Fruit fly (Drosophila melanogaster) whole organism, embryonic: ENCODE results near the gene sima.

Source experiments
- B-H1 ChIP-seq: fragments of 200-800 bp; sonication (Bioruptor generic); IDR thresholded peaks from 3 replicates; pipeline ENCODE4 v1.3.6; 2022; ENCODE audit warnings: missing biosample characterization, missing genetic modification characterization
- BEAF-32 ChIP-seq: fragments of 200-800 bp; sonication (Bioruptor generic); optimal IDR thresholded peaks from 3 replicates; lab custom pipeline; 2017; ENCODE audit warnings: missing biosample characterization, missing genetic modification characterization, mild to moderate bottlenecking, moderate library complexity, missing genetic modification reagents
- CG10321 ChIP-seq: fragments of 200-800 bp; sonication (Bioruptor generic); IDR thresholded peaks from 2 replicates; pipeline ENCODE4 v1.3.6; 2022; ENCODE audit warnings: missing biosample characterization, missing genetic modification characterization
- CG11398 ChIP-seq: fragments of 200-800 bp; sonication (Bioruptor generic); optimal IDR thresholded peaks from 2 replicates; lab custom pipeline; 2016; ENCODE audit warnings: missing biosample characterization, missing genetic modification characterization
- CG12155 ChIP-seq: fragments of 200-800 bp; sonication (Bioruptor generic); optimal IDR thresholded peaks from 3 replicates; lab custom pipeline; 2016; ENCODE audit warnings: missing biosample characterization, missing genetic modification characterization
- CG12659 ChIP-seq: fragments of 200-800 bp; sonication (Bioruptor generic); optimal IDR thresholded peaks from 3 replicates; lab custom pipeline; 2017; ENCODE audit warnings: mild to moderate bottlenecking, missing biosample characterization, missing genetic modification reagents, missing genetic modification characterization
- CG12744 ChIP-seq: fragments of 200-800 bp; sonication (Bioruptor generic); optimal IDR thresholded peaks from 2 replicates; lab custom pipeline; 2016; ENCODE audit warnings: missing biosample characterization, missing genetic modification characterization
- CG14710 ChIP-seq: fragments of 200-800 bp; sonication (Bioruptor generic); optimal IDR thresholded peaks from 3 replicates; lab custom pipeline; 2019; ENCODE audit warnings: missing biosample characterization, mild to moderate bottlenecking, missing genetic modification characterization, moderate library complexity
- CG15011 ChIP-seq: fragments of 200-800 bp; sonication (Bioruptor generic); optimal IDR thresholded peaks from 3 replicates; lab custom pipeline; 2018; ENCODE audit warnings: missing biosample characterization, mild to moderate bottlenecking, missing genetic modification characterization
- CG15073 ChIP-seq: fragments of 200-800 bp; sonication (Bioruptor generic); optimal IDR thresholded peaks from 2 replicates; lab custom pipeline; 2016; ENCODE audit warnings: missing biosample characterization, missing genetic modification characterization
- CG17568 ChIP-seq: fragments of 200-800 bp; sonication (Bioruptor generic); optimal IDR thresholded peaks from 2 replicates; lab custom pipeline; 2018; ENCODE audit warnings: missing biosample characterization, mild to moderate bottlenecking, missing genetic modification characterization, moderate library complexity
- CG17829 ChIP-seq: fragments of 200-800 bp; optimal IDR thresholded peaks from 2 replicates; lab custom pipeline; 2019; ENCODE audit warnings: missing biosample characterization, mild to moderate bottlenecking, missing genetic modification characterization, moderate library complexity
- CG18476 ChIP-seq: fragments of 200-800 bp; sonication (Bioruptor generic); optimal IDR thresholded peaks from 2 replicates; lab custom pipeline; 2016; ENCODE audit warnings: missing biosample characterization, mild to moderate bottlenecking, missing genetic modification characterization
- CG2875 ChIP-seq: fragments of 200-800 bp; sonication (Bioruptor generic); optimal IDR thresholded peaks from 2 replicates; lab custom pipeline; 2017; ENCODE audit warnings: missing biosample characterization, mild to moderate bottlenecking, missing genetic modification characterization, missing genetic modification reagents
- CG33557 ChIP-seq: fragments of 200-800 bp; sonication (Bioruptor generic); optimal IDR thresholded peaks from 2 replicates; lab custom pipeline; 2019; ENCODE audit warnings: missing biosample characterization, mild to moderate bottlenecking, missing genetic modification characterization, moderate library complexity
- CG4282 ChIP-seq: fragments of 200-800 bp; sonication (Bioruptor generic); optimal IDR thresholded peaks from 2 replicates; lab custom pipeline; 2016; ENCODE audit warnings: missing biosample characterization, missing genetic modification characterization
- CG4328 ChIP-seq: fragments of 200-800 bp; sonication (Bioruptor generic); optimal IDR thresholded peaks from 3 replicates; lab custom pipeline; 2017; ENCODE audit warnings: missing biosample characterization, missing genetic modification reagents, missing genetic modification characterization
- CG4730 ChIP-seq: fragments of 200-800 bp; sonication (Bioruptor generic); IDR thresholded peaks from 2 replicates; pipeline ENCODE4 v1.3.6; 2022; ENCODE audit warnings: missing biosample characterization, missing genetic modification characterization
- CG6175 ChIP-seq: fragments of 200-800 bp; sonication (Bioruptor generic); IDR thresholded peaks from 3 replicates; pipeline ENCODE4 v1.3.6; 2022; ENCODE audit warnings: missing biosample characterization, missing genetic modification characterization
- CG6254 ChIP-seq: fragments of 200-800 bp; sonication (Bioruptor generic); optimal IDR thresholded peaks from 3 replicates; lab custom pipeline; 2017; ENCODE audit warnings: mild to moderate bottlenecking, missing biosample characterization, missing genetic modification reagents, missing genetic modification characterization
- CG6791 ChIP-seq: fragments of 200-800 bp; sonication (Bioruptor generic); IDR thresholded peaks from 3 replicates; pipeline ENCODE4 v1.3.6; 2022; ENCODE audit warnings: missing biosample characterization, missing genetic modification characterization; ENCODE audit not compliant: partially characterized antibody
- CG9932 ChIP-seq: fragments of 200-800 bp; sonication (Bioruptor generic); IDR thresholded peaks from 2 replicates; pipeline ENCODE4 v1.3.6; 2022; ENCODE audit warnings: missing biosample characterization, missing genetic modification characterization
- CHES-1-like ChIP-seq: fragments of 200-800 bp; sonication (Bioruptor generic); optimal IDR thresholded peaks from 2 replicates; lab custom pipeline; 2016; ENCODE audit warnings: missing biosample characterization, missing genetic modification characterization
- CkIIα-i1 ChIP-seq: fragments of 200-800 bp; sonication (Bioruptor generic); IDR thresholded peaks from 2 replicates; pipeline ENCODE4 v1.3.6; 2022; ENCODE audit warnings: missing biosample characterization, missing genetic modification characterization
- CrebB ChIP-seq: fragments of 200-800 bp; sonication (Bioruptor generic); optimal IDR thresholded peaks from 3 replicates; lab custom pipeline; 2018; ENCODE audit warnings: missing biosample characterization, mild to moderate bottlenecking, missing genetic modification characterization
- Dbx ChIP-seq: fragments of 200-800 bp; sonication (Bioruptor generic); IDR thresholded peaks from 3 replicates; pipeline ENCODE4 v1.3.6; 2022; ENCODE audit warnings: missing biosample characterization, missing genetic modification characterization
- Doc2 ChIP-seq: fragments of 200-800 bp; sonication (Bioruptor generic); IDR thresholded peaks from 2 replicates; pipeline ENCODE4 v1.3.6; 2022; ENCODE audit warnings: missing biosample characterization, missing genetic modification characterization
- Dref ChIP-seq: fragments of 200-800 bp; sonication (Bioruptor generic); IDR thresholded peaks from 2 replicates; pipeline ENCODE4 v1.3.6; 2022; ENCODE audit warnings: missing biosample characterization, missing genetic modification characterization
- Drgx ChIP-seq: fragments of 200-800 bp; sonication (Bioruptor generic); IDR thresholded peaks from 2 replicates; pipeline ENCODE4 v1.3.6; 2022; ENCODE audit warnings: missing biosample characterization, missing genetic modification characterization
- HHEX ChIP-seq: fragments of 200-800 bp; sonication (Bioruptor generic); optimal IDR thresholded peaks from 3 replicates; lab custom pipeline; 2017; ENCODE audit warnings: missing biosample characterization, mild to moderate bottlenecking, missing genetic modification characterization, missing genetic modification reagents
- Med ChIP-seq: fragments of 200-800 bp; sonication (Bioruptor generic); peaks from one replicate; lab custom pipeline; 2016; ENCODE audit warnings: missing biosample characterization, missing genetic modification characterization, mild to moderate bottlenecking, inconsistent platforms, moderate library complexity
- NC2β ChIP-seq: fragments of 200-800 bp; sonication (Bioruptor generic); optimal IDR thresholded peaks from 2 replicates; lab custom pipeline; 2016; ENCODE audit warnings: missing biosample characterization, missing genetic modification characterization
- NfI ChIP-seq: fragments of 200-800 bp; sonication (Bioruptor generic); optimal IDR thresholded peaks from 3 replicates; lab custom pipeline; 2018; ENCODE audit warnings: missing biosample characterization, mild to moderate bottlenecking, missing genetic modification characterization, moderate library complexity
- Oaz ChIP-seq: fragments of 200-800 bp; sonication (Bioruptor generic); IDR thresholded peaks from 2 replicates; pipeline ENCODE4 v1.3.6; 2022; ENCODE audit warnings: missing biosample characterization, missing genetic modification characterization
- Oli ChIP-seq: fragments of 200-800 bp; sonication (Bioruptor generic); optimal IDR thresholded peaks from 2 replicates; lab custom pipeline; 2018; ENCODE audit warnings: missing biosample characterization, mild to moderate bottlenecking, missing genetic modification characterization, moderate library complexity
- Six4 ChIP-seq: fragments of 200-800 bp; sonication (Bioruptor generic); optimal IDR thresholded peaks from 2 replicates; lab custom pipeline; 2016; ENCODE audit warnings: missing biosample characterization, missing genetic modification characterization
- Spps ChIP-seq: fragments of 200-800 bp; sonication (Bioruptor generic); optimal IDR thresholded peaks from 2 replicates; lab custom pipeline; 2018; ENCODE audit warnings: missing biosample characterization, mild to moderate bottlenecking, missing genetic modification characterization
- TFAM ChIP-seq: fragments of 200-800 bp; sonication (Bioruptor generic); optimal IDR thresholded peaks from 2 replicates; lab custom pipeline; 2017; ENCODE audit warnings: missing biosample characterization, missing genetic modification characterization, inconsistent platforms
- Usf ChIP-seq: fragments of 200-800 bp; sonication (Bioruptor generic); optimal IDR thresholded peaks from 2 replicates; lab custom pipeline; 2017; ENCODE audit warnings: missing genotype, missing biosample characterization, missing genetic modification characterization
- ab ChIP-seq: fragments of 200-800 bp; sonication (Bioruptor generic); optimal IDR thresholded peaks from 2 replicates; lab custom pipeline; 2016; ENCODE audit warnings: missing biosample characterization, missing genetic modification characterization
- al ChIP-seq: fragments of 200-800 bp; sonication (Bioruptor generic); IDR thresholded peaks from 2 replicates; pipeline ENCODE4 v1.3.6; 2022; ENCODE audit warnings: missing biosample characterization, missing genetic modification characterization
- da ChIP-seq: fragments of 200-800 bp; sonication (Bioruptor generic); optimal IDR thresholded peaks from 2 replicates; lab custom pipeline; 2016; ENCODE audit warnings: missing biosample characterization, missing genetic modification characterization
- danr ChIP-seq: fragments of 200-800 bp; sonication (Bioruptor generic); IDR thresholded peaks from 2 replicates; pipeline ENCODE4 v1.3.6; 2022; ENCODE audit warnings: missing biosample characterization, missing genetic modification characterization
- gsb ChIP-seq: fragments of 200-800 bp; sonication (Bioruptor generic); IDR thresholded peaks from 2 replicates; pipeline ENCODE4 v1.3.6; 2022; ENCODE audit warnings: missing biosample characterization, missing genetic modification characterization
- ind ChIP-seq: fragments of 200-800 bp; sonication (Bioruptor generic); optimal IDR thresholded peaks from 3 replicates; lab custom pipeline; 2016; ENCODE audit warnings: missing biosample characterization, missing genetic modification characterization
- p53 ChIP-seq: fragments of 200-800 bp; sonication (Bioruptor generic); optimal IDR thresholded peaks from 2 replicates; lab custom pipeline; 2016; ENCODE audit warnings: missing biosample characterization, missing genetic modification characterization
- pho ChIP-seq: fragments of 200-800 bp; sonication (Bioruptor generic); optimal IDR thresholded peaks from 2 replicates; lab custom pipeline; 2016; ENCODE audit warnings: missing biosample characterization, missing genetic modification characterization
- psq ChIP-seq: fragments of 200-800 bp; sonication (Bioruptor generic); optimal IDR thresholded peaks from 2 replicates; lab custom pipeline; 2017; ENCODE audit warnings: missing biosample characterization, missing genetic modification characterization
- repo ChIP-seq: fragments of 200-800 bp; sonication (Bioruptor generic); optimal IDR thresholded peaks from 2 replicates; lab custom pipeline; 2016; ENCODE audit warnings: missing biosample characterization, missing genetic modification characterization
- sd ChIP-seq: fragments of 200-800 bp; sonication (Bioruptor generic); optimal IDR thresholded peaks from 3 replicates; lab custom pipeline; 2018; ENCODE audit warnings: missing biosample characterization, mild to moderate bottlenecking, missing genetic modification characterization, moderate library complexity
- slp2 ChIP-seq: fragments of 200-800 bp; sonication (Bioruptor generic); optimal IDR thresholded peaks from 2 replicates; lab custom pipeline; 2016; ENCODE audit warnings: missing biosample characterization, missing genetic modification characterization
- sqz ChIP-seq: fragments of 200-800 bp; sonication (Bioruptor generic); optimal IDR thresholded peaks from 3 replicates; lab custom pipeline; 2018; ENCODE audit warnings: missing biosample characterization, mild to moderate bottlenecking, missing genetic modification characterization
- tio ChIP-seq: fragments of 200-800 bp; sonication (Bioruptor generic); optimal IDR thresholded peaks from 2 replicates; lab custom pipeline; 2017; ENCODE audit warnings: missing biosample characterization, missing genetic modification characterization, inconsistent platforms

The sima gene

dm6 chr3R:30164162-30164561 is 106.1 kb downstream of the sima start (continued):
- no peak for TF ChIP-seq CrebB
- peak; percentile 81 for TF ChIP-seq Med (GFP tag; lab: Kevin White, UChicago)
- no peak for TF ChIP-seq danr (GFP tag; lab: Robert Waterston, UW)
- TF ChIP-seq CG6791 = no peak
- TF ChIP-seq pho (GFP tag; lab: Kevin White, UChicago) = no peak
- no peak for TF ChIP-seq TFAM
- TF ChIP-seq CHES-1-like (GFP tag; lab: Kevin White, UChicago) = no peak
- no peak for TF ChIP-seq CG4328 (GFP tag; lab: Kevin White, UChicago)
- no peak; the same call in 2 of the 3 replicates for TF ChIP-seq B-H1
- no peak for TF ChIP-seq CG18476
- no peak for TF ChIP-seq CG15073 (GFP tag; lab: Kevin White, UChicago)
- TF ChIP-seq ab (GFP tag; lab: Kevin White, UChicago) = no peak
- TF ChIP-seq repo = no peak
- no peak for TF ChIP-seq CG12744 (GFP tag; lab: Kevin White, UChicago)
- TF ChIP-seq CG4730 = no peak
- no peak for TF ChIP-seq gsb
- TF ChIP-seq CG10321 (GFP tag; lab: Robert Waterston, UW) = no peak
- no peak for TF ChIP-seq CG2875 (GFP tag; lab: Kevin White, UChicago)
- TF ChIP-seq CG6254 (GFP tag; lab: Kevin White, UChicago) = peak; percentile 10
- TF ChIP-seq CG11398 (GFP tag; lab: Kevin White, UChicago) = no peak
- no peak for TF ChIP-seq CkIIα-i1 (GFP tag; lab: Robert Waterston, UW)
- no peak for TF ChIP-seq Dbx (GFP tag; lab: Robert Waterston, UW)
- no peak for TF ChIP-seq HHEX (GFP tag; lab: Kevin White, UChicago)
- TF ChIP-seq CG17568 (GFP tag; lab: Kevin White, UChicago) = no peak
- no peak for TF ChIP-seq CG4282 (GFP tag; lab: Kevin White, UChicago)
- TF ChIP-seq slp2 (GFP tag; lab: Kevin White, UChicago) = peak; percentile 17
- no peak for TF ChIP-seq CG12155 (GFP tag; lab: Kevin White, UChicago)
- TF ChIP-seq CG9932 = no peak
- no peak for TF ChIP-seq sd (tag; lab: Kevin White, UChicago)
- TF ChIP-seq CG33557 (GFP tag; lab: Kevin White, UChicago) = no peak
- TF ChIP-seq psq (GFP tag; lab: Kevin White, UChicago) = no peak
- peak; percentile 34 for TF ChIP-seq ind
- TF ChIP-seq NfI = no peak
- no peak for TF ChIP-seq Dref (GFP tag; lab: Robert Waterston, UW)
- TF ChIP-seq Drgx = peak; percentile 86
- TF ChIP-seq Oaz (GFP tag; lab: Robert Waterston, UW) = no peak
- no peak for TF ChIP-seq CG14710 (tag; lab: Kevin White, UChicago)
- TF ChIP-seq Spps (tag; lab: Kevin White, UChicago) = no peak
- no peak for TF ChIP-seq CG17829
- TF ChIP-seq Usf (GFP tag; lab: Kevin White, UChicago) = no peak
- TF ChIP-seq Oli (tag; lab: Kevin White, UChicago) = peak; percentile 28
- TF ChIP-seq CG12659 (GFP tag; lab: Kevin White, UChicago) = no peak
- no peak for TF ChIP-seq sqz
- no peak for TF ChIP-seq CG15011 (GFP tag; lab: Kevin White, UChicago)
- TF ChIP-seq da = no peak
- TF ChIP-seq Doc2 (GFP tag; lab: Robert Waterston, UW) = no peak
- TF ChIP-seq p53 (GFP tag; lab: Kevin White, UChicago) = no peak
- no peak for TF ChIP-seq Six4 (GFP tag; lab: Kevin White, UChicago)
- no peak for TF ChIP-seq tio
- no peak for TF ChIP-seq al (GFP tag; lab: Robert Waterston, UW)
- TF ChIP-seq CG6175 = no peak
- no peak for TF ChIP-seq BEAF-32 (GFP tag; lab: Kevin White, UChicago)
- TF ChIP-seq NC2β (GFP tag; lab: Kevin White, UChicago) = no peak
